Worm (Caenorhabditis elegans) whole organism, midembryonic: ENCODE data around the gene ZK863.8.

Source experiments
- T22C8.4 ChIP-seq: fragments of 200-800 bp; sonication (Bioruptor generic); IDR thresholded peaks from 2 replicates; pipeline ENCODE4 v1.3.6; 2022; ENCODE audit warnings: missing genetic modification characterization, missing compliant biosample characterization
- cog-1 ChIP-seq: sonication (generic microtip); optimal IDR thresholded peaks from 2 replicates; lab custom pipeline; 2016; ENCODE audit warnings: missing genetic modification characterization, missing compliant biosample characterization
- flt-1 ChIP-seq: fragments of 200-800 bp; sonication (Bioruptor generic); IDR thresholded peaks from 2 replicates; pipeline ENCODE4 v1.3.6; 2022; ENCODE audit warnings: missing genetic modification characterization, missing compliant biosample characterization
- klf-2 ChIP-seq: fragments of 200-800 bp; sonication (Bioruptor generic); conservative IDR thresholded peaks from 2 replicates; pipeline ENCODE4 v1.3.6; 2022; ENCODE audit warnings: missing genetic modification reagents, missing genetic modification characterization, missing compliant biosample characterization
- med-1 ChIP-seq: sonication (generic microtip); optimal IDR thresholded peaks from 2 replicates; lab custom pipeline; 2017; ENCODE audit warnings: missing genetic modification characterization, mild to moderate bottlenecking, missing compliant biosample characterization, antibody characterized with exemption, missing genetic modification reagents; ENCODE audit not compliant: insufficient read depth
- ref-1 ChIP-seq: fragments of 200-800 bp; sonication (Bioruptor generic); conservative IDR thresholded peaks from 2 replicates; pipeline ENCODE4 v1.3.6; 2022; ENCODE audit warnings: missing genetic modification reagents, missing genetic modification characterization, missing compliant biosample characterization
- tab-1 ChIP-seq: fragments of 200-800 bp; sonication (Bioruptor generic); IDR thresholded peaks from 2 replicates; pipeline ENCODE4 v1.3.6; 2022; ENCODE audit warnings: missing genetic modification characterization, missing compliant biosample characterization
- ztf-23 ChIP-seq: fragments of 200-800 bp; sonication (Bioruptor generic); IDR thresholded peaks from 2 replicates; pipeline ENCODE4 v1.3.6; 2022; ENCODE audit warnings: missing genetic modification reagents, missing genetic modification characterization, missing compliant biosample characterization
- ztf-29 ChIP-seq: fragments of 200-800 bp; sonication (Bioruptor generic); IDR thresholded peaks from 2 replicates; pipeline ENCODE4 v1.3.6; 2022; ENCODE audit warnings: missing genetic modification reagents, missing genetic modification characterization, missing compliant biosample characterization

DNA sequence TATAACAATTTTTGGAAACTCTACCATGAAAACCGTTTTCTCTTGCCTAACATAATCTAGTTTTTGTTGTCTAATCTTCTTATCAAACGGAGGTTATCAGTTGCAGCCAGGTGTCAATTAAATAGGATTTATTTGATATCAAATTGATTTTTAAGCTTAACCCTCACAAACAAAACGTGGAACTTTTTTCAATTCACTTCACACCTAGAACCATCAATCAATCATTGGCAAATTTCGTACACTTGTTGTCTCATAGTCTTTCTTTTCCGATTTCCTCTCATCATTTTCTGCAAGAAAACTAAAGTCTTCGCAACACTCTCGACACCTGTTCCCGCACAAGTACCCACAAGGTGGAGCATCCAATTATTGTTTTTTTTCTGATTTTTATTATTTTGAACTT lies 21.4 kb upstream of the ZK863.8 start:
- TF ChIP-seq ref-1 = no peak
- no peak for TF ChIP-seq ztf-29 (GFP tag; lab: Robert Waterston, UW)
- no peak for TF ChIP-seq T22C8.4 (GFP tag; lab: Robert Waterston, UW)
- no peak for TF ChIP-seq klf-2 (GFP tag; lab: Robert Waterston, UW)
- TF ChIP-seq tab-1 (GFP tag; lab: Robert Waterston, UW) = no peak
- TF ChIP-seq flt-1 = no peak
- TF ChIP-seq ztf-23 (GFP tag; lab: Robert Waterston, UW) = no peak
- TF ChIP-seq cog-1 (tag; lab: Kevin White, UChicago) = no peak
- TF ChIP-seq med-1 (GFP tag; lab: Kevin White, UChicago) = no peak
